Worm (Caenorhabditis elegans) whole organism, late embryonic: ENCODE measurements around the gene Y110A2AL.1.

Experiments
- T23F11.4 ChIP-seq: fragments of 200-800 bp; sonication (Bioruptor generic); optimal IDR thresholded peaks from 2 replicates; lab custom pipeline; 2018; ENCODE audit warnings: mild to moderate bottlenecking, missing genetic modification characterization, missing compliant biosample characterization
- ets-4 ChIP-seq: sonication (generic microtip); optimal IDR thresholded peaks from 2 replicates; lab custom pipeline; 2016; ENCODE audit warnings: missing genetic modification characterization, missing compliant biosample characterization
- nfya-1 ChIP-seq: sonication (generic microtip); optimal IDR thresholded peaks from 2 replicates; lab custom pipeline; 2017; ENCODE audit warnings: missing genetic modification characterization, mild to moderate bottlenecking, missing compliant biosample characterization, antibody characterized with exemption, moderate library complexity
- nhr-11 ChIP-seq: fragments of 150-350 bp; optimal IDR thresholded peaks from 2 replicates; lab custom pipeline; 2014; ENCODE audit warnings: missing biosample characterization, missing genetic modification characterization
- ztf-16 ChIP-seq: sonication (generic microtip); optimal IDR thresholded peaks from 2 replicates; lab custom pipeline; 2017; ENCODE audit warnings: missing genetic modification characterization, missing compliant biosample characterization

- no peak for TF ChIP-seq T23F11.4
- TF ChIP-seq nfya-1, result no peak
- TF ChIP-seq ztf-16 (tag; lab: Kevin White, UChicago), result no peak
- TF ChIP-seq nhr-11 (tag; lab: Kevin White, UChicago), result no peak
- no peak for TF ChIP-seq ets-4
Measured at ce11 chrII:2881088-2881487, 6.2 kb downstream of the Y110A2AL.1 start.
